Fruit fly (Drosophila melanogaster) whole organism, embryonic: Measurements from ENCODE around the gene Ras85D.

Experiments used
- CG11247 ChIP-seq: fragments of 200-800 bp; sonication (Bioruptor generic); IDR thresholded peaks from 2 replicates; pipeline ENCODE4 v1.3.6; 2022; ENCODE audit warnings: missing biosample characterization, missing genetic modification characterization
- CG14014 ChIP-seq: fragments of 200-800 bp; sonication (Bioruptor generic); IDR thresholded peaks from 2 replicates; pipeline ENCODE4 v1.3.6; 2022; ENCODE audit warnings: missing biosample characterization, missing genetic modification characterization
- CG15479 ChIP-seq: fragments of 200-800 bp; sonication (Bioruptor generic); optimal IDR thresholded peaks from 3 replicates; lab custom pipeline; 2019; ENCODE audit warnings: missing biosample characterization, mild to moderate bottlenecking, missing genetic modification characterization, moderate library complexity
- CG17802 ChIP-seq: fragments of 200-800 bp; sonication (Bioruptor generic); optimal IDR thresholded peaks from 2 replicates; lab custom pipeline; 2018; ENCODE audit warnings: missing biosample characterization, mild to moderate bottlenecking, missing genetic modification characterization, moderate library complexity
- CG17912 ChIP-seq: fragments of 200-800 bp; sonication (Bioruptor generic); optimal IDR thresholded peaks from 2 replicates; lab custom pipeline; 2018; ENCODE audit warnings: missing biosample characterization, mild to moderate bottlenecking, missing genetic modification characterization
- CG18599 ChIP-seq: fragments of 200-800 bp; sonication (Bioruptor generic); optimal IDR thresholded peaks from 3 replicates; lab custom pipeline; 2017; ENCODE audit warnings: missing biosample characterization, missing genetic modification characterization, mild to moderate bottlenecking, moderate library complexity, missing genetic modification reagents
- CG2116 ChIP-seq: fragments of 200-800 bp; sonication (Bioruptor generic); optimal IDR thresholded peaks from 3 replicates; lab custom pipeline; 2018; ENCODE audit warnings: missing biosample characterization, mild to moderate bottlenecking, missing genetic modification characterization
- CG2199 ChIP-seq: fragments of 200-800 bp; sonication (Bioruptor generic); IDR thresholded peaks from 3 replicates; pipeline ENCODE4 v1.3.6; 2022; ENCODE audit warnings: missing biosample characterization, missing genetic modification characterization
- CG2678 ChIP-seq: fragments of 200-800 bp; sonication (Bioruptor generic); optimal IDR thresholded peaks from 3 replicates; lab custom pipeline; 2019; ENCODE audit warnings: missing biosample characterization, mild to moderate bottlenecking, missing genetic modification characterization, moderate library complexity
- CG2889 ChIP-seq: fragments of 200-800 bp; sonication (Bioruptor generic); IDR thresholded peaks from 3 replicates; pipeline ENCODE4 v1.3.6; 2022; ENCODE audit warnings: missing biosample characterization, missing genetic modification characterization
- CG3407 ChIP-seq: fragments of 200-800 bp; sonication (Bioruptor generic); optimal IDR thresholded peaks from 2 replicates; lab custom pipeline; 2018; ENCODE audit warnings: missing biosample characterization, mild to moderate bottlenecking, missing genetic modification characterization
- CG34376 ChIP-seq: fragments of 200-800 bp; sonication (Bioruptor generic); optimal IDR thresholded peaks from 2 replicates; lab custom pipeline; 2018; ENCODE audit warnings: missing biosample characterization, mild to moderate bottlenecking, missing genetic modification characterization
- CG34422 ChIP-seq: fragments of 200-800 bp; sonication (Bioruptor generic); IDR thresholded peaks from 3 replicates; pipeline ENCODE4 v1.3.6; 2022; ENCODE audit warnings: missing biosample characterization, missing genetic modification characterization
- CG3838 ChIP-seq: fragments of 200-800 bp; sonication (Bioruptor generic); optimal IDR thresholded peaks from 3 replicates; lab custom pipeline; 2016; ENCODE audit warnings: missing biosample characterization, missing genetic modification characterization
- CG4424 ChIP-seq: fragments of 200-800 bp; sonication (Bioruptor generic); optimal IDR thresholded peaks from 3 replicates; lab custom pipeline; 2016; ENCODE audit warnings: missing biosample characterization, missing genetic modification characterization
- CG6683 ChIP-seq: fragments of 200-800 bp; sonication (Bioruptor generic); optimal IDR thresholded peaks from 2 replicates; lab custom pipeline; 2017; ENCODE audit warnings: missing biosample characterization, mild to moderate bottlenecking, missing genetic modification characterization, missing genetic modification reagents
- CG6689 ChIP-seq: fragments of 200-800 bp; sonication (Bioruptor generic); IDR thresholded peaks from 2 replicates; pipeline ENCODE4 v1.3.6; 2022; ENCODE audit warnings: missing biosample characterization, missing genetic modification characterization
- CG6765 ChIP-seq: fragments of 200-800 bp; sonication (Bioruptor generic); optimal IDR thresholded peaks from 3 replicates; lab custom pipeline; 2017; ENCODE audit warnings: missing biosample characterization, mild to moderate bottlenecking, missing genetic modification characterization
- CG7372 ChIP-seq: fragments of 200-800 bp; sonication (Bioruptor generic); IDR thresholded peaks from 2 replicates; pipeline ENCODE4 v1.3.6; 2022; ENCODE audit warnings: missing biosample characterization, missing genetic modification characterization
- CG7928 ChIP-seq: fragments of 200-800 bp; sonication (Bioruptor generic); optimal IDR thresholded peaks from 2 replicates; lab custom pipeline; 2017; ENCODE audit warnings: missing biosample characterization, mild to moderate bottlenecking, missing genetic modification characterization
- CG9437 ChIP-seq: fragments of 200-800 bp; sonication (Bioruptor generic); optimal IDR thresholded peaks from 2 replicates; lab custom pipeline; 2018; ENCODE audit warnings: missing biosample characterization, mild to moderate bottlenecking, missing genetic modification characterization
- Dbx ChIP-seq: fragments of 200-800 bp; sonication (Bioruptor generic); IDR thresholded peaks from 3 replicates; pipeline ENCODE4 v1.3.6; 2022; ENCODE audit warnings: missing biosample characterization, missing genetic modification characterization
- Fer2 ChIP-seq: fragments of 200-800 bp; sonication (Bioruptor generic); optimal IDR thresholded peaks from 2 replicates; lab custom pipeline; 2018; ENCODE audit warnings: missing biosample characterization, mild to moderate bottlenecking, missing genetic modification characterization, moderate library complexity
- Fer3 ChIP-seq: fragments of 200-800 bp; sonication (Bioruptor generic); optimal IDR thresholded peaks from 2 replicates; lab custom pipeline; 2018; ENCODE audit warnings: missing biosample characterization, mild to moderate bottlenecking, missing genetic modification characterization, moderate library complexity
- H2.0 ChIP-seq: fragments of 200-800 bp; sonication (Bioruptor generic); IDR thresholded peaks from 2 replicates; pipeline ENCODE4 v1.3.6; 2022; ENCODE audit warnings: missing biosample characterization, missing genetic modification characterization
- HLHmδ ChIP-seq: fragments of 200-800 bp; sonication (Bioruptor generic); optimal IDR thresholded peaks from 2 replicates; lab custom pipeline; 2018; ENCODE audit warnings: missing biosample characterization, mild to moderate bottlenecking, missing genetic modification characterization, moderate library complexity
- Hr78 ChIP-seq, 2 experiments: fragments of 200-800 bp in 1 of 2; fragments of >200 bp in 1 of 2; sonication (Bioruptor generic) in 1 of 2; optimal IDR thresholded peaks; 2 replicates each; lab custom pipeline; 2017 to 2019; ENCODE audit warnings: missing biosample characterization in 2 of 2, missing genetic modification characterization in 2 of 2, mild to moderate bottlenecking in 1 of 2, moderate library complexity in 1 of 2
- Kr ChIP-seq: fragments of 200-800 bp; sonication (Bioruptor generic); optimal IDR thresholded peaks from 2 replicates; lab custom pipeline; 2017; ENCODE audit warnings: missing biosample characterization, mild to moderate bottlenecking, missing genetic modification characterization
- MBD-R2 ChIP-seq: fragments of 200-800 bp; sonication (Bioruptor generic); IDR thresholded peaks from 2 replicates; pipeline ENCODE4 v1.3.6; 2022; ENCODE audit warnings: missing biosample characterization, missing genetic modification characterization
- MESR4 ChIP-seq: fragments of 200-800 bp; sonication (Bioruptor generic); optimal IDR thresholded peaks from 2 replicates; lab custom pipeline; 2018; ENCODE audit warnings: missing biosample characterization, mild to moderate bottlenecking, missing genetic modification characterization, moderate library complexity
- NC2β ChIP-seq: fragments of 200-800 bp; sonication (Bioruptor generic); optimal IDR thresholded peaks from 2 replicates; lab custom pipeline; 2016; ENCODE audit warnings: missing biosample characterization, missing genetic modification characterization
- Six4 ChIP-seq: fragments of 200-800 bp; sonication (Bioruptor generic); optimal IDR thresholded peaks from 2 replicates; lab custom pipeline; 2016; ENCODE audit warnings: missing biosample characterization, missing genetic modification characterization
- Tbp ChIP-seq: fragments of >200 bp; optimal IDR thresholded peaks from 2 replicates; lab custom pipeline; 2018; ENCODE audit warnings: missing biosample characterization, missing genetic modification characterization
- al ChIP-seq: fragments of 200-800 bp; sonication (Bioruptor generic); IDR thresholded peaks from 2 replicates; pipeline ENCODE4 v1.3.6; 2022; ENCODE audit warnings: missing biosample characterization, missing genetic modification characterization
- crc ChIP-seq: fragments of 200-800 bp; sonication (Bioruptor generic); optimal IDR thresholded peaks from 2 replicates; lab custom pipeline; 2016; ENCODE audit warnings: missing biosample characterization, missing genetic modification characterization
- gfzf ChIP-seq: fragments of 200-800 bp; sonication (Bioruptor generic); optimal IDR thresholded peaks from 2 replicates; lab custom pipeline; 2016; ENCODE audit warnings: missing biosample characterization, mild to moderate bottlenecking, missing genetic modification characterization, moderate library complexity
- hkb ChIP-seq, 2 experiments: fragments of 200-800 bp in 1 of 2; fragments of >200 bp in 1 of 2; sonication (Bioruptor generic) in 1 of 2; IDR thresholded peaks in 1 of 2; optimal IDR thresholded peaks in 1 of 2; 2 replicates each; pipeline versions ENCODE4 v1.3.6 to Lab custom; 2017 to 2022; ENCODE audit warnings: missing biosample characterization in 1 of 2, missing genetic modification characterization in 1 of 2
- insv ChIP-seq, 2 experiments: fragments of 200-800 bp; sonication (Bioruptor generic); optimal IDR thresholded peaks; 3 replicates each; lab custom pipeline; 2016 to 2018; ENCODE audit warnings: missing biosample characterization in 2 of 2, missing genetic modification characterization in 2 of 2
- lmd ChIP-seq: fragments of 200-800 bp; sonication (Bioruptor generic); IDR thresholded peaks from 2 replicates; pipeline ENCODE4 v1.3.6; 2022; ENCODE audit warnings: missing biosample characterization, missing genetic modification characterization
- odd ChIP-seq: fragments of 200-800 bp; sonication (Bioruptor generic); optimal IDR thresholded peaks from 2 replicates; lab custom pipeline; 2017; ENCODE audit warnings: missing biosample characterization, mild to moderate bottlenecking, missing genetic modification characterization
- pan ChIP-seq, 4 experiments: fragments of >200 bp in 3 of 4; fragments of 200-800 bp in 1 of 4; sonication (Bioruptor generic) in 1 of 4; optimal IDR thresholded peaks in 3 of 4; IDR thresholded peaks in 1 of 4; 2 replicates each; pipeline versions ENCODE4 v1.3.6 to Lab custom; 2017 to 2022; ENCODE audit warnings: missing biosample characterization in 2 of 4, missing genetic modification characterization in 2 of 4, mixed read lengths in 1 of 4
- peb ChIP-seq: fragments of 200-800 bp; sonication (Bioruptor generic); IDR thresholded peaks from 2 replicates; pipeline ENCODE4 v1.3.6; 2022; ENCODE audit warnings: missing biosample characterization, missing genetic modification characterization
- pros ChIP-seq: fragments of 200-800 bp; sonication (Bioruptor generic); optimal IDR thresholded peaks from 3 replicates; lab custom pipeline; 2019; ENCODE audit warnings: missing biosample characterization, mild to moderate bottlenecking, missing genetic modification characterization, moderate library complexity
- row ChIP-seq: fragments of 200-800 bp; sonication (Bioruptor generic); IDR thresholded peaks from 3 replicates; pipeline ENCODE4 v1.3.6; 2022; ENCODE audit warnings: missing biosample characterization, missing genetic modification characterization
- sima ChIP-seq: fragments of 200-800 bp; sonication (Bioruptor generic); optimal IDR thresholded peaks from 2 replicates; lab custom pipeline; 2016; ENCODE audit warnings: missing biosample characterization, missing genetic modification characterization
- tin ChIP-seq: fragments of 200-800 bp; sonication (Bioruptor generic); optimal IDR thresholded peaks from 3 replicates; lab custom pipeline; 2016; ENCODE audit warnings: missing biosample characterization, missing genetic modification characterization
- zf30C ChIP-seq: fragments of 200-800 bp; sonication (Bioruptor generic); optimal IDR thresholded peaks from 3 replicates; lab custom pipeline; 2018; ENCODE audit warnings: missing biosample characterization, mild to moderate bottlenecking, missing genetic modification characterization

Ras85D gene

DNA sequence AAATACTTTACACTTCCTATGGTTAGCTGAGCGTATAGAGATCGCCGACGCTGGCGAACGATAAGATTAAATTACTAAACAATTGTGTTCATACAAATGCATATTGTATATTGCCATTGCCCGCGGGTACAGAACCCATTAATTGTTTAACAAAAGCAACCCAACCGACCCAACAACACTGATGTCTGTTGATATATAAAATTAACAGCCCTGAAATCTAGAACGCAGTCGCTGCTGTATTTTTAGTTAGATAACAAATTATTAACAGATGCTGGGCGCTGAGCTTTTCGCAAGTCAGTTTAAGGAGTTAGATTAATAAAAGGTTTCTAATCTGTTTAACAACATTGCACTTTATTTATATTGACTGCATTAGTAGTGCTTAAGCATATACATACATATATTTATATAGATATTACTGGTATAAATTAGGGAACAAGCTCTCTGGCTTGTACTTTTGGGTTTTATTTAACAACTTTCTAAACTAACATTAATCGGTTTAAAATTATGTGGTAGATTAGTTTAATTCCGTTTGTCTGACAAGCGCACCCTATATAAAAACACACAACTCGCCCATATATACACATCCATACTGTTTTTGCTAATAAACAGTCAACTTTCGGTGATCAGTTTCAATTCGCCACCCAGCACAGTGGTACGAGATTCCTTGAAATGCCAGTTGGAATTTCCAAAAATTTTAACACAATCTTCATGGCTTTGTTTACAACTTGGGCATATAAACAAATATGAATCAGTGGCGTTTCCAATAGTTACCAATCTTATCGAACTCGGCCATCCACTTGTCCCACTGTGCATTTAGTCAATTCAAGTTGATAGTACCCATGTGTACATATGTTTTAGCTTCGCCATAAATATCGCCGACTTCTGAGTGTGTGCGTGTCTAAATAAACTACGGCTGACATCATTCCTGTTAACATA lies 15.3 kb upstream of the Ras85D start (continued):
- TF ChIP-seq CG3407 (GFP tag; lab: Kevin White, UChicago) (no peak), zf30C (GFP tag; lab: Kevin White, UChicago) (no peak), CG3838 (peak; percentile 19), NC2β (GFP tag; lab: Kevin White, UChicago) (peak; percentile 84), CG2199 (GFP tag; lab: Robert Waterston, UW) (peak; percentile 90), odd (GFP tag; lab: Kevin White, UChicago) (peak; percentile 73), pan (optimal IDR thresholded peaks at IDR 0.05; lab: Kevin White, UChicago) (no peak), pan (GFP tag; optimal IDR thresholded peaks at IDR 0.05 in 1 of 2, IDR thresholded peaks at IDR 0.05 in 1 of 2) (peak in 1 of 2 experiments; percentile 94), CG7372 (peak; percentile 85), CG9437 (peak; percentile 61), CG2889 (peak; percentile 75; the same call in 1 of the 3 replicates), MBD-R2 (peak; percentile 88), CG6765 (peak; percentile 91), CG4424 (GFP tag; lab: Kevin White, UChicago) (peak; percentile 84), gfzf (GFP tag; lab: Kevin White, UChicago) (no peak), hkb (optimal IDR thresholded peaks at IDR 0.05; lab: Kevin White, UChicago) (no peak), hkb (GFP tag; IDR thresholded peaks at IDR 0.05; lab: Robert Waterston, UW) (peak; percentile 93), H2.0 (GFP tag; lab: Robert Waterston, UW) (peak; percentile 82), CG17912 (GFP tag; lab: Kevin White, UChicago) (no peak), Fer2 (tag; lab: Kevin White, UChicago) (peak; percentile 68), CG34376 (GFP tag; lab: Kevin White, UChicago) (peak; percentile 91), sima (GFP tag; lab: Kevin White, UChicago) (peak; percentile 63), CG15479 (GFP tag; lab: Kevin White, UChicago) (no peak), al (GFP tag; lab: Robert Waterston, UW) (peak; percentile 92), CG17802 (tag; lab: Kevin White, UChicago) (peak; percentile 64), Tbp (GFP tag; lab: Kevin White, UChicago) (no peak), crc (GFP tag; lab: Kevin White, UChicago) (peak; percentile 92), insv (GFP tag; optimal IDR thresholded peaks at IDR 0.05; lab: Kevin White, UChicago) (no peak), Six4 (peak; percentile 82), Hr78 (GFP tag; optimal IDR thresholded peaks at IDR 0.05; lab: Kevin White, UChicago) (peak in 1 of 2 experiments; percentile 18), tin (GFP tag; lab: Kevin White, UChicago) (peak; percentile 89), CG18599 (peak; percentile 97), row (GFP tag; lab: Robert Waterston, UW) (peak; percentile 84), MESR4 (peak; percentile 10), CG6683 (peak; percentile 86), Fer3 (tag; lab: Kevin White, UChicago) (peak; percentile 95), pros (GFP tag; lab: Kevin White, UChicago) (no peak), CG2116 (GFP tag; lab: Kevin White, UChicago) (peak; percentile 25), lmd (GFP tag; lab: Robert Waterston, UW) (peak; percentile 93), peb (GFP tag; lab: Robert Waterston, UW) (peak; percentile 65; the same call in 1 of the 2 replicates), CG11247 (peak; percentile 93), CG14014 (GFP tag; lab: Robert Waterston, UW) (peak; percentile 90), HLHmδ (GFP tag; lab: Kevin White, UChicago) (no peak), CG6689 (GFP tag; lab: Robert Waterston, UW) (peak; percentile 88), CG34422 (GFP tag; lab: Robert Waterston, UW) (peak; percentile 93), CG2678 (peak; percentile 91), CG7928 (peak; percentile 75), Kr (no peak), Dbx (GFP tag; lab: Robert Waterston, UW) (peak; percentile 97)
